Worm (Caenorhabditis elegans): ENCODE results near the gene ida-1.

Gene ida-1

ce11 chrIII:5763988-5764387 lies 8.6 kb downstream of the ida-1 start:
- no peak for TF ChIP-seq hmbx-1 (tag; optimal IDR thresholded peaks at IDR 0.05)
- TF ChIP-seq pes-1 (GFP tag; IDR thresholded peaks at IDR 0.05) = no peak
- TF ChIP-seq ama-1 (optimal IDR thresholded peaks at IDR 0.05) = no peak
- no peak for TF ChIP-seq F13C5.2 (tag; optimal IDR thresholded peaks at IDR 0.05)
- TF ChIP-seq tra-4 (tag; optimal IDR thresholded peaks at IDR 0.05) = no peak
- no peak for TF ChIP-seq ceh-13 (GFP tag; optimal IDR thresholded peaks at IDR 0.05)
- no peak for TF ChIP-seq flt-1 (GFP tag; IDR thresholded peaks at IDR 0.05)
- no peak for TF ChIP-seq tbx-11 (GFP tag; IDR thresholded peaks at IDR 0.05)
- no peak for TF ChIP-seq tbx-37 (GFP tag; conservative IDR thresholded peaks at IDR 0.05)
- TF ChIP-seq aly-1 (tag; optimal IDR thresholded peaks at IDR 0.05) = no peak
- no peak for TF ChIP-seq scrt-1 (GFP tag; IDR thresholded peaks at IDR 0.05)
- TF ChIP-seq hnd-1 (tag; optimal IDR thresholded peaks at IDR 0.05) = no peak
- TF ChIP-seq B0310.2 (tag; optimal IDR thresholded peaks at IDR 0.05) = no peak
- TF ChIP-seq ets-7 (tag; optimal IDR thresholded peaks at IDR 0.05) = no peak
- no peak for TF ChIP-seq ceh-36 (tag; optimal IDR thresholded peaks at IDR 0.05)
- no peak for TF ChIP-seq hmg-4 (GFP tag; optimal IDR thresholded peaks at IDR 0.05)
- TF ChIP-seq sea-1 (GFP tag; conservative IDR thresholded peaks at IDR 0.05) = no peak

ce11 chrIII:5769726-5770235 lies 14.4 kb downstream of the ida-1 start, which contains the start of gene cutl-23:
Gene cutl-23 (plus strand): TSS chrIII:5770185.
- TF ChIP-seq tbx-11 (GFP tag; IDR thresholded peaks at IDR 0.05) (no peak; the same call in 1 of the 2 replicates), hmbx-1 (tag; optimal IDR thresholded peaks at IDR 0.05) (no peak), scrt-1 (GFP tag; IDR thresholded peaks at IDR 0.05) (peak; percentile 52; the same call in 1 of the 2 replicates), ama-1 (optimal IDR thresholded peaks at IDR 0.05) (no peak), flt-1 (GFP tag; IDR thresholded peaks at IDR 0.05) (peak; percentile 59; the same call in 1 of the 2 replicates), sea-1 (GFP tag; conservative IDR thresholded peaks at IDR 0.05) (0 out of 2 replicates have a peak, but pooled peaks have one; percentile 63), hnd-1 (tag; optimal IDR thresholded peaks at IDR 0.05) (peak; percentile 26), pes-1 (GFP tag; IDR thresholded peaks at IDR 0.05) (no peak), B0310.2 (tag; optimal IDR thresholded peaks at IDR 0.05) (no peak), F13C5.2 (tag; optimal IDR thresholded peaks at IDR 0.05) (peak; percentile 60), aly-1 (tag; optimal IDR thresholded peaks at IDR 0.05) (no peak), tbx-37 (GFP tag; conservative IDR thresholded peaks at IDR 0.05) (peak; percentile 41; the same call in 1 of the 2 replicates), hmg-4 (GFP tag; optimal IDR thresholded peaks at IDR 0.05) (peak; percentile 55), ets-7 (tag; optimal IDR thresholded peaks at IDR 0.05) (no peak), ceh-36 (tag; optimal IDR thresholded peaks at IDR 0.05) (peak; percentile 15)

ce11 chrIII:5782080-5782479 lies 26.7 kb downstream of the ida-1 start:
- TF ChIP-seq hmg-4 (GFP tag; optimal IDR thresholded peaks at IDR 0.05) = no peak
- no peak for TF ChIP-seq flt-1 (GFP tag; IDR thresholded peaks at IDR 0.05)
- TF ChIP-seq sea-1 (GFP tag; conservative IDR thresholded peaks at IDR 0.05) = no peak
- no peak for TF ChIP-seq scrt-1 (GFP tag; IDR thresholded peaks at IDR 0.05)
- no peak for TF ChIP-seq ets-7 (tag; optimal IDR thresholded peaks at IDR 0.05)
- TF ChIP-seq ama-1 (optimal IDR thresholded peaks at IDR 0.05) = no peak
- no peak for TF ChIP-seq tbx-11 (GFP tag; IDR thresholded peaks at IDR 0.05)
- TF ChIP-seq F13C5.2 (tag; optimal IDR thresholded peaks at IDR 0.05) = no peak
- TF ChIP-seq tra-4 (tag; optimal IDR thresholded peaks at IDR 0.05) = no peak
- no peak for TF ChIP-seq hmbx-1 (tag; optimal IDR thresholded peaks at IDR 0.05)
- TF ChIP-seq ceh-36 (tag; optimal IDR thresholded peaks at IDR 0.05) = no peak
- no peak for TF ChIP-seq aly-1 (tag; optimal IDR thresholded peaks at IDR 0.05)
- TF ChIP-seq hnd-1 (tag; optimal IDR thresholded peaks at IDR 0.05) = no peak
- TF ChIP-seq pes-1 (GFP tag; IDR thresholded peaks at IDR 0.05) = no peak
- TF ChIP-seq tbx-37 (GFP tag; conservative IDR thresholded peaks at IDR 0.05) = no peak
- TF ChIP-seq ceh-13 (GFP tag; optimal IDR thresholded peaks at IDR 0.05) = no peak
- TF ChIP-seq B0310.2 (tag; optimal IDR thresholded peaks at IDR 0.05) = no peak

ce11 chrIII:5785273-5785929 lies 30.1 kb downstream of the ida-1 start, which contains the start of gene Y37B11A.3:
Gene Y37B11A.3 (minus strand): TSS chrIII:5785323.
- TF ChIP-seq ama-1 (optimal IDR thresholded peaks at IDR 0.05) (no peak), hmbx-1 (tag; optimal IDR thresholded peaks at IDR 0.05) (no peak), flt-1 (GFP tag; IDR thresholded peaks at IDR 0.05) (no peak), B0310.2 (tag; optimal IDR thresholded peaks at IDR 0.05) (no peak), pes-1 (GFP tag; IDR thresholded peaks at IDR 0.05) (no peak), ceh-13 (GFP tag; optimal IDR thresholded peaks at IDR 0.05) (no peak), ets-7 (tag; optimal IDR thresholded peaks at IDR 0.05) (no peak), sea-1 (GFP tag; conservative IDR thresholded peaks at IDR 0.05) (no peak), hmg-4 (GFP tag; optimal IDR thresholded peaks at IDR 0.05) (no peak), scrt-1 (GFP tag; IDR thresholded peaks at IDR 0.05) (no peak), ceh-36 (tag; optimal IDR thresholded peaks at IDR 0.05) (no peak), hnd-1 (tag; optimal IDR thresholded peaks at IDR 0.05) (no peak), tra-4 (tag; optimal IDR thresholded peaks at IDR 0.05) (no peak)

ce11 chrIII:5790550-5790949 lies 35.2 kb downstream of the ida-1 start, which contains the start of gene rev-3:
Gene rev-3 (minus strand): TSS chrIII:5790650.
- no peak for TF ChIP-seq ceh-13 (GFP tag; optimal IDR thresholded peaks at IDR 0.05)
- no peak for TF ChIP-seq sea-1 (GFP tag; conservative IDR thresholded peaks at IDR 0.05)
- no peak for TF ChIP-seq aly-1 (tag; optimal IDR thresholded peaks at IDR 0.05)
- TF ChIP-seq B0310.2 (tag; optimal IDR thresholded peaks at IDR 0.05) = no peak
- no peak for TF ChIP-seq flt-1 (GFP tag; IDR thresholded peaks at IDR 0.05)

- TF ChIP-seq tbx-37 (GFP tag; conservative IDR thresholded peaks at IDR 0.05) (no peak), hmbx-1 (tag; optimal IDR thresholded peaks at IDR 0.05) (no peak), scrt-1 (GFP tag; IDR thresholded peaks at IDR 0.05) (no peak), ets-7 (tag; optimal IDR thresholded peaks at IDR 0.05) (no peak), sea-1 (GFP tag; conservative IDR thresholded peaks at IDR 0.05) (no peak), ama-1 (optimal IDR thresholded peaks at IDR 0.05) (no peak), tra-4 (tag; optimal IDR thresholded peaks at IDR 0.05) (no peak), flt-1 (GFP tag; IDR thresholded peaks at IDR 0.05) (no peak), tbx-11 (GFP tag; IDR thresholded peaks at IDR 0.05) (no peak), ceh-36 (tag; optimal IDR thresholded peaks at IDR 0.05) (no peak), hnd-1 (tag; optimal IDR thresholded peaks at IDR 0.05) (no peak), pes-1 (GFP tag; IDR thresholded peaks at IDR 0.05) (no peak), hmg-4 (GFP tag; optimal IDR thresholded peaks at IDR 0.05) (no peak), F13C5.2 (tag; optimal IDR thresholded peaks at IDR 0.05) (no peak), ceh-13 (GFP tag; optimal IDR thresholded peaks at IDR 0.05) (no peak), B0310.2 (tag; optimal IDR thresholded peaks at IDR 0.05) (no peak), aly-1 (tag; optimal IDR thresholded peaks at IDR 0.05) (no peak)
These were observed 39.6 kb downstream of the ida-1 start for ce11 chrIII:5794982-5795381.

Data from whole organism, early embryonic.